Worm (Caenorhabditis elegans) whole organism, L4/young adult: ENCODE data around the gene F41G3.10.

Experiments used
- W03F9.2 ChIP-seq: fragments of 150-350 bp; optimal IDR thresholded peaks from 2 replicates; lab custom pipeline; 2014; ENCODE audit warnings: missing biosample characterization, missing genetic modification characterization
- dao-5 ChIP-seq: sonication (generic microtip); optimal IDR thresholded peaks from 2 replicates; lab custom pipeline; 2016; ENCODE audit warnings: missing genotype, missing genetic modification characterization, moderate library complexity, missing compliant biosample characterization
- him-1 ChIP-seq: sonication (generic microtip); optimal IDR thresholded peaks from 2 replicates; lab custom pipeline; 2016; ENCODE audit warnings: missing genotype, missing genetic modification reagents, missing genetic modification characterization, missing compliant biosample characterization

- no peak for TF ChIP-seq W03F9.2 (tag; lab: Kevin White, UChicago)
- no peak for TF ChIP-seq him-1 (tag; lab: Kevin White, UChicago)
- TF ChIP-seq dao-5: no peak
Measured at ce11 chrII:6756232-6756631, 6.9 kb upstream of the F41G3.10 start, which contains the start of gene F41G3.3.
